Fruit fly (Drosophila melanogaster) whole organism, prepupa: ENCODE data around the gene CG11598.

ENCODE experiments used
- CG15336 ChIP-seq: fragments of 200-800 bp; sonication (Bioruptor generic); IDR thresholded peaks from 2 replicates; pipeline ENCODE4 v1.3.6; 2022; ENCODE audit warnings: missing biosample characterization, missing genetic modification characterization
- CG32006 ChIP-seq: fragments of 200-800 bp; sonication (Bioruptor generic); optimal IDR thresholded peaks from 3 replicates; lab custom pipeline; 2017; ENCODE audit warnings: missing biosample characterization, mild to moderate bottlenecking, missing genetic modification characterization
- Ets96B ChIP-seq: fragments of 200-800 bp; optimal IDR thresholded peaks from 2 replicates; lab custom pipeline; 2019; ENCODE audit warnings: missing biosample characterization, mild to moderate bottlenecking, missing genetic modification characterization, moderate library complexity
- lz ChIP-seq: fragments of 200-800 bp; sonication (Bioruptor generic); optimal IDR thresholded peaks from 3 replicates; lab custom pipeline; 2016; ENCODE audit warnings: missing biosample characterization, missing genetic modification characterization

DNA sequence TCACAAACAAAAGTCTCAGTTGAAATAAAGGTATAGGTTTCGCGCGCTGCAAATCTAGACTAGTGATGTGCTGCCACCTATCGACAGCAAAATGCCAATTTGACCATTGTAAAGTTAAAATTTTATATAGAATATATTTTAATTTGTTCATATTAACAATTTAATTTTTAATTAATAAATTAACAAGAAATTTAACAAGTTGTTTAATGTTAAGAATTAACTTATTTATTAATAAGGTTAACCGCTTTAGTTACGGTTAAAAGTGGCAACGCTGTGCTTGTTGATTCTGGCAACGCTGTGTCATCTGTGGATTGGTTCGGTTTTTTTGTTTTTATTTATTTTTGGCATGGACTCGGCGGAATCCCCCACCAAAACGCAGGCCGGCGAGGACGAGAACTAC is 4.3 kb upstream of the CG11598 start, which contains the start of gene Not10:
- TF ChIP-seq lz (GFP tag; lab: Kevin White, UChicago) (no peak), CG15336 (GFP tag; lab: Robert Waterston, UW) (no peak), Ets96B (tag; lab: Kevin White, UChicago) (no peak), CG32006 (no peak)
